Worm (Caenorhabditis elegans) whole organism, L4 larva: ENCODE measurements around the gene Y15E3A.3.
A peak's percentile ranks its signal among the peaks of the same experiment; 100 is the strongest.

Experiments used
- F10B5.3 ChIP-seq: sonication (generic microtip); optimal IDR thresholded peaks from 2 replicates; lab custom pipeline; 2016; ENCODE audit warnings: mild to moderate bottlenecking, missing genetic modification characterization, missing compliant biosample characterization
- F44E2.7 ChIP-seq: fragments of 200-800 bp; sonication (Bioruptor generic); IDR thresholded peaks from 2 replicates; pipeline ENCODE4 v2.1.2; 2022; ENCODE audit warnings: missing genetic modification characterization, missing compliant biosample characterization
- F49E8.2 ChIP-seq: sonication (generic microtip); optimal IDR thresholded peaks from 2 replicates; lab custom pipeline; 2016; ENCODE audit warnings: missing compliant biosample characterization, mild to moderate bottlenecking, missing genetic modification characterization, borderline replicate concordance
- R02D3.7 ChIP-seq: fragments of 150-350 bp; sonication (generic microtip); optimal IDR thresholded peaks from 3 replicates; lab custom pipeline; 2014; ENCODE audit warnings: missing biosample characterization, missing genetic modification characterization
- T20F7.1 ChIP-seq: fragments of 200-800 bp; sonication (Bioruptor generic); optimal IDR thresholded peaks from 2 replicates; lab custom pipeline; 2018; ENCODE audit warnings: mild to moderate bottlenecking, missing genetic modification characterization, missing compliant biosample characterization
- Y5F2A.4 ChIP-seq: fragments of 200-800 bp; sonication (Bioruptor generic); optimal IDR thresholded peaks from 2 replicates; lab custom pipeline; 2018; ENCODE audit warnings: mild to moderate bottlenecking, missing genetic modification characterization, missing compliant biosample characterization
- aly-2 ChIP-seq: sonication (generic microtip); optimal IDR thresholded peaks from 2 replicates; lab custom pipeline; 2018; ENCODE audit warnings: missing biosample characterization, missing genetic modification characterization
- ama-1 ChIP-seq: fragments of 150-350 bp; optimal IDR thresholded peaks from 2 replicates; lab custom pipeline; 2014; ENCODE audit warnings: inconsistent platforms, mixed read lengths
- attf-4 ChIP-seq: sonication (generic microtip); optimal IDR thresholded peaks from 3 replicates; lab custom pipeline; 2017; ENCODE audit warnings: missing biosample characterization, missing genetic modification characterization
- ceh-28 ChIP-seq: fragments of 150-350 bp; optimal IDR thresholded peaks from 2 replicates; lab custom pipeline; 2014; ENCODE audit warnings: missing biosample characterization, missing genetic modification reagents, missing genetic modification characterization
- ceh-44 ChIP-seq: fragments of 200-800 bp; sonication (Bioruptor generic); IDR thresholded peaks from 2 replicates; pipeline ENCODE4 v1.3.6; 2022; ENCODE audit warnings: missing genetic modification reagents, missing genetic modification characterization, missing compliant biosample characterization
- ceh-62 ChIP-seq: sonication (generic microtip); optimal IDR thresholded peaks from 2 replicates; lab custom pipeline; 2017; ENCODE audit warnings: missing biosample characterization, missing genetic modification characterization
- ceh-82 ChIP-seq: sonication (generic microtip); optimal IDR thresholded peaks from 2 replicates; lab custom pipeline; 2017; ENCODE audit warnings: missing biosample characterization, missing genetic modification characterization
- ctbp-1 ChIP-seq: fragments of 200-800 bp; sonication (Bioruptor generic); IDR thresholded peaks from 2 replicates; pipeline ENCODE4 v1.3.6; 2022; ENCODE audit warnings: missing genetic modification reagents, missing genetic modification characterization, missing compliant biosample characterization
- daf-19 ChIP-seq: fragments of 200-800 bp; sonication (Bioruptor generic); conservative IDR thresholded peaks from 2 replicates; pipeline ENCODE4 v1.3.6; 2022; ENCODE audit warnings: missing genetic modification characterization, missing compliant biosample characterization
- dmd-6 ChIP-seq: fragments of 200-800 bp; sonication (Bioruptor generic); IDR thresholded peaks from 2 replicates; pipeline ENCODE4 v1.3.6; 2022; ENCODE audit warnings: missing genetic modification reagents, missing genetic modification characterization, missing compliant biosample characterization
- dmd-9 ChIP-seq: fragments of 200-800 bp; sonication (Bioruptor generic); IDR thresholded peaks from 2 replicates; pipeline ENCODE4 v1.3.6; 2022; ENCODE audit warnings: missing genetic modification reagents, missing genetic modification characterization, missing compliant biosample characterization
- duxl-1 ChIP-seq: sonication (generic microtip); optimal IDR thresholded peaks from 2 replicates; lab custom pipeline; 2016; ENCODE audit warnings: mild to moderate bottlenecking, missing genetic modification characterization, moderate library complexity, missing compliant biosample characterization; ENCODE audit not compliant: poor library complexity
- dve-1 ChIP-seq: sonication (generic microtip); optimal IDR thresholded peaks from 2 replicates; lab custom pipeline; 2017; ENCODE audit warnings: antibody characterized with exemption, mild to moderate bottlenecking, missing genetic modification characterization, missing compliant biosample characterization; ENCODE audit not compliant: insufficient read depth
- fkh-10 ChIP-seq: fragments of 150-350 bp; optimal IDR thresholded peaks from 2 replicates; lab custom pipeline; 2014; ENCODE audit warnings: missing biosample characterization, missing genetic modification reagents, missing genetic modification characterization
- hlh-11 ChIP-seq: fragments of 200-800 bp; sonication (Bioruptor generic); optimal IDR thresholded peaks from 2 replicates; lab custom pipeline; 2018; ENCODE audit warnings: mild to moderate bottlenecking, missing genetic modification characterization, missing compliant biosample characterization
- hlh-30 ChIP-seq: sonication (generic microtip); optimal IDR thresholded peaks from 2 replicates; lab custom pipeline; 2017; ENCODE audit warnings: antibody characterized with exemption, mild to moderate bottlenecking, missing genetic modification characterization, missing compliant biosample characterization; ENCODE audit not compliant: insufficient read depth
- lin-1 ChIP-seq: fragments of 200-800 bp; sonication (Bioruptor generic); IDR thresholded peaks from 2 replicates; pipeline ENCODE4 v1.3.6; 2022; ENCODE audit warnings: missing genetic modification reagents, missing genetic modification characterization, missing compliant biosample characterization
- lin-15B ChIP-seq: fragments of 150-350 bp; sonication (generic microtip); optimal IDR thresholded peaks from 3 replicates; lab custom pipeline; 2014; ENCODE audit warnings: missing biosample characterization, missing genetic modification characterization
- lir-3 ChIP-seq: sonication (generic microtip); optimal IDR thresholded peaks from 2 replicates; lab custom pipeline; 2016; ENCODE audit warnings: mild to moderate bottlenecking, missing genetic modification characterization, missing compliant biosample characterization
- madf-5 ChIP-seq, 2 experiments: fragments of 200-800 bp; sonication (Bioruptor generic); IDR thresholded peaks; 2 replicates each; pipeline ENCODE4 v1.3.6; 2022; ENCODE audit warnings: missing compliant biosample characterization in 2 of 2, missing genetic modification characterization in 2 of 2
- mdl-1 ChIP-seq, 2 experiments: fragments of 150-350 bp in 1 of 2; sonication (generic microtip) in 1 of 2; optimal IDR thresholded peaks; 2 replicates each; lab custom pipeline; 2014 to 2017; ENCODE audit warnings: missing biosample characterization in 2 of 2, missing genetic modification characterization in 2 of 2
- mep-1 ChIP-seq: fragments of 150-350 bp; sonication (generic microtip); optimal IDR thresholded peaks from 3 replicates; lab custom pipeline; 2014; ENCODE audit warnings: missing biosample characterization, missing genetic modification characterization
- mes-2 ChIP-seq: sonication (generic microtip); optimal IDR thresholded peaks from 2 replicates; lab custom pipeline; 2016; ENCODE audit warnings: missing genotype, mild to moderate bottlenecking, missing genetic modification characterization, missing compliant biosample characterization; ENCODE audit not compliant: poor library complexity, severe bottlenecking
- nhr-10 ChIP-seq: fragments of 150-350 bp; optimal IDR thresholded peaks from 2 replicates; lab custom pipeline; 2014; ENCODE audit warnings: missing biosample characterization, missing genetic modification characterization
- nhr-102 ChIP-seq: sonication (generic microtip); optimal IDR thresholded peaks from 2 replicates; lab custom pipeline; 2016; ENCODE audit warnings: mild to moderate bottlenecking, missing genetic modification characterization, moderate library complexity, missing compliant biosample characterization
- nhr-111 ChIP-seq: fragments of 200-800 bp; sonication (Bioruptor generic); optimal IDR thresholded peaks from 2 replicates; lab custom pipeline; 2018; ENCODE audit warnings: mild to moderate bottlenecking, missing genetic modification characterization, missing compliant biosample characterization
- nhr-237 ChIP-seq: sonication (generic microtip); optimal IDR thresholded peaks from 2 replicates; lab custom pipeline; 2017; ENCODE audit warnings: missing biosample characterization, missing genetic modification characterization
- nhr-25 ChIP-seq: sonication (generic microtip); optimal IDR thresholded peaks from 2 replicates; lab custom pipeline; 2017; ENCODE audit warnings: missing genetic modification characterization, mild to moderate bottlenecking, missing compliant biosample characterization, antibody characterized with exemption, moderate library complexity, borderline replicate concordance; ENCODE audit not compliant: insufficient read depth
- nhr-28 ChIP-seq: fragments of 150-350 bp; optimal IDR thresholded peaks from 2 replicates; lab custom pipeline; 2014; ENCODE audit warnings: missing biosample characterization, missing genetic modification characterization
- nhr-42 ChIP-seq: fragments of 200-800 bp; sonication (Bioruptor generic); IDR thresholded peaks from 2 replicates; pipeline ENCODE4 v1.3.6; 2022; ENCODE audit warnings: missing genetic modification characterization, missing compliant biosample characterization
- nhr-6 ChIP-seq: fragments of 150-350 bp; optimal IDR thresholded peaks from 2 replicates; lab custom pipeline; 2014; ENCODE audit warnings: missing biosample characterization, missing genetic modification characterization
- nhr-77 ChIP-seq: fragments of 150-350 bp; optimal IDR thresholded peaks from 2 replicates; lab custom pipeline; 2014; ENCODE audit warnings: missing biosample characterization, missing genetic modification characterization
- php-3 ChIP-seq: fragments of 200-800 bp; sonication (Bioruptor generic); IDR thresholded peaks from 2 replicates; pipeline ENCODE4 v1.3.6; 2022; ENCODE audit warnings: missing genetic modification reagents, missing genetic modification characterization, missing compliant biosample characterization
- pqm-1 ChIP-seq: sonication (generic microtip); optimal IDR thresholded peaks from 2 replicates; lab custom pipeline; 2017; ENCODE audit warnings: missing biosample characterization, missing genetic modification characterization
- rbr-2 ChIP-seq: sonication (generic microtip); optimal IDR thresholded peaks from 2 replicates; lab custom pipeline; 2016; ENCODE audit warnings: missing genotype, missing genetic modification characterization, missing compliant biosample characterization
- saeg-2 ChIP-seq: fragments of 200-800 bp; sonication (Bioruptor generic); IDR thresholded peaks from 2 replicates; pipeline ENCODE4 v1.3.6; 2022; ENCODE audit warnings: missing genetic modification reagents, missing genetic modification characterization, missing compliant biosample characterization
- set-16 ChIP-seq: fragments of 200-800 bp; sonication (Bioruptor generic); IDR thresholded peaks from 2 replicates; pipeline ENCODE4 v1.3.6; 2022; ENCODE audit warnings: missing genetic modification reagents, missing genetic modification characterization, missing compliant biosample characterization
- snpc-1.2 ChIP-seq: fragments of 200-800 bp; sonication (Bioruptor generic); IDR thresholded peaks from 2 replicates; pipeline ENCODE4 v1.3.6; 2022; ENCODE audit warnings: missing genetic modification reagents, missing genetic modification characterization, missing compliant biosample characterization
- snpc-4 ChIP-seq: fragments of 150-350 bp; optimal IDR thresholded peaks from 2 replicates; lab custom pipeline; 2014; ENCODE audit warnings: missing biosample characterization, missing genetic modification characterization
- unc-130 ChIP-seq: sonication (generic microtip); optimal IDR thresholded peaks from 2 replicates; lab custom pipeline; 2016; ENCODE audit warnings: missing genetic modification reagents, missing genetic modification characterization, missing compliant biosample characterization
- unc-39 ChIP-seq: sonication (generic microtip); optimal IDR thresholded peaks from 2 replicates; lab custom pipeline; 2017; ENCODE audit warnings: missing biosample characterization, missing genetic modification characterization
- unc-62 ChIP-seq, 3 experiments: fragments of 150-350 bp in 1 of 3; sonication (generic microtip); optimal IDR thresholded peaks in 2 of 3; peaks in 1 of 3; 1 replicate in 1 of 3; 2 replicates in 2 of 3; lab custom pipeline; 2014 to 2017; ENCODE audit warnings: missing biosample characterization in 3 of 3, missing genetic modification characterization in 3 of 3, missing genetic modification reagents in 3 of 3, missing genotype in 1 of 3
- vab-7 ChIP-seq: fragments of 200-800 bp; sonication (Bioruptor generic); IDR thresholded peaks from 2 replicates; pipeline ENCODE4 v1.3.6; 2022; ENCODE audit warnings: missing genetic modification reagents, missing genetic modification characterization, missing compliant biosample characterization
- zip-11 ChIP-seq: fragments of 200-800 bp; sonication (Bioruptor generic); IDR thresholded peaks from 2 replicates; pipeline ENCODE4 v1.3.6; 2022; ENCODE audit warnings: missing genetic modification characterization, missing compliant biosample characterization

The Y15E3A.3 gene

ce11 chrX:15325709-15326108 lies at the start of gene Y15E3A.3:
Y15E3A.3 (minus strand) TSS chrX:15325809.
- no peak for TF ChIP-seq ctbp-1 (GFP tag; lab: Robert Waterston, UW)
- TF ChIP-seq ceh-82 (tag; lab: Kevin White, UChicago): no peak
- no peak for TF ChIP-seq zip-11 (GFP tag; lab: Robert Waterston, UW)
- no peak for TF ChIP-seq dmd-9 (GFP tag; lab: Robert Waterston, UW)
- no peak for TF ChIP-seq nhr-10 (tag; lab: Kevin White, UChicago)
- no peak for TF ChIP-seq aly-2 (tag; lab: Kevin White, UChicago)
- no peak for TF ChIP-seq nhr-25 (tag; lab: Kevin White, UChicago)
- no peak for TF ChIP-seq nhr-42 (GFP tag; lab: Robert Waterston, UW)
- no peak for TF ChIP-seq lin-1 (GFP tag; lab: Robert Waterston, UW)
- no peak for TF ChIP-seq lin-15B (tag; lab: Kevin White, UChicago)
- TF ChIP-seq nhr-6 (tag; lab: Kevin White, UChicago): no peak
- no peak for TF ChIP-seq F49E8.2 (tag; lab: Kevin White, UChicago)
- TF ChIP-seq madf-5 (GFP tag; IDR thresholded peaks at IDR 0.05; lab: Robert Waterston, UW): no peak
- no peak for TF ChIP-seq mep-1 (tag; lab: Kevin White, UChicago)
- TF ChIP-seq unc-39: no peak
- no peak for TF ChIP-seq nhr-102
- TF ChIP-seq lir-3 (tag; lab: Kevin White, UChicago): no peak
- TF ChIP-seq F10B5.3 (tag; lab: Kevin White, UChicago): no peak
- TF ChIP-seq vab-7 (GFP tag; lab: Robert Waterston, UW): no peak

- TF ChIP-seq Y5F2A.4 (GFP tag; lab: Kevin White, UChicago): no peak
- no peak for TF ChIP-seq duxl-1 (tag; lab: Kevin White, UChicago)
- no peak for TF ChIP-seq dmd-9 (GFP tag; lab: Robert Waterston, UW)
- TF ChIP-seq dve-1 (tag; lab: Kevin White, UChicago): no peak
- no peak for TF ChIP-seq F44E2.7 (GFP tag; lab: Robert Waterston, UW)
- TF ChIP-seq rbr-2: no peak
- no peak for TF ChIP-seq snpc-4
- TF ChIP-seq nhr-42 (GFP tag; lab: Robert Waterston, UW): no peak
- no peak for TF ChIP-seq T20F7.1 (GFP tag; lab: Kevin White, UChicago)
- no peak for TF ChIP-seq lin-15B (tag; lab: Kevin White, UChicago)
- no peak for TF ChIP-seq saeg-2
- TF ChIP-seq unc-62 (GFP tag; optimal IDR thresholded peaks at IDR 0.05 in 1 of 2; lab: Kevin White, UChicago): no peak
- no peak for TF ChIP-seq unc-62 (tag; optimal IDR thresholded peaks at IDR 0.05; lab: Kevin White, UChicago)
- no peak for TF ChIP-seq unc-130 (GFP tag; lab: Kevin White, UChicago)
- no peak for TF ChIP-seq nhr-237 (tag; lab: Kevin White, UChicago)
- TF ChIP-seq aly-2 (tag; lab: Kevin White, UChicago): no peak
- no peak for TF ChIP-seq attf-4 (tag; lab: Kevin White, UChicago)
- no peak for TF ChIP-seq ceh-62 (tag; lab: Kevin White, UChicago)
- peak; percentile 35 for TF ChIP-seq hlh-11 (tag; lab: Kevin White, UChicago)
- TF ChIP-seq daf-19 (GFP tag; lab: Robert Waterston, UW): no peak
- no peak for TF ChIP-seq nhr-111 (GFP tag; lab: Kevin White, UChicago)
- no peak for TF ChIP-seq R02D3.7 (tag; lab: Kevin White, UChicago)
- TF ChIP-seq ceh-28 (tag; lab: Kevin White, UChicago): no peak
- TF ChIP-seq fkh-10 (GFP tag; lab: Kevin White, UChicago): no peak
- TF ChIP-seq mes-2 (tag; lab: Kevin White, UChicago): peak; percentile 7
- no peak for TF ChIP-seq php-3 (GFP tag; lab: Robert Waterston, UW)
- peak; percentile 11 for TF ChIP-seq pqm-1 (tag; lab: Kevin White, UChicago)
- no peak for TF ChIP-seq snpc-1.2 (GFP tag; lab: Robert Waterston, UW)
- TF ChIP-seq ama-1 (lab: Kevin White, UChicago): no peak
- peak; percentile 24; the same call in 1 of the 2 replicates for TF ChIP-seq dmd-6 (GFP tag; lab: Robert Waterston, UW)
- no peak for TF ChIP-seq hlh-30 (tag; lab: Kevin White, UChicago)
- TF ChIP-seq nhr-28 (tag; lab: Kevin White, UChicago): peak; percentile 60
- TF ChIP-seq mdl-1 (tag; optimal IDR thresholded peaks at IDR 0.05; lab: Kevin White, UChicago): no peak
- no peak for TF ChIP-seq set-16 (GFP tag; lab: Robert Waterston, UW)
- no peak for TF ChIP-seq nhr-77 (tag; lab: Kevin White, UChicago)
- no peak for TF ChIP-seq ceh-44 (GFP tag; lab: Robert Waterston, UW)
Measured at ce11 chrX:15375299-15375698, 49.7 kb upstream of the Y15E3A.3 start.
